Fruit fly (Drosophila melanogaster) whole organism, prepupa: ENCODE data around the gene CG10588.
A peak's percentile ranks its signal among the peaks of the same experiment; 100 is the strongest.

ENCODE experiments used
- Blimp-1 ChIP-seq: fragments of 200-800 bp; sonication (Bioruptor generic); optimal IDR thresholded peaks from 3 replicates; lab custom pipeline; 2017; ENCODE audit warnings: missing biosample characterization, missing genetic modification characterization, mild to moderate bottlenecking, moderate library complexity, missing genetic modification reagents
- CG10669 ChIP-seq: fragments of 200-800 bp; sonication (Bioruptor generic); optimal IDR thresholded peaks from 3 replicates; lab custom pipeline; 2018; ENCODE audit warnings: missing biosample characterization, mild to moderate bottlenecking, missing genetic modification characterization, moderate library complexity
- CG11294 ChIP-seq: fragments of 200-800 bp; sonication (Bioruptor generic); IDR thresholded peaks from 2 replicates; pipeline ENCODE4 v1.3.6; 2022; ENCODE audit warnings: missing biosample characterization, missing genetic modification characterization
- CG11762 ChIP-seq: fragments of 200-800 bp; sonication (Bioruptor generic); optimal IDR thresholded peaks from 3 replicates; lab custom pipeline; 2016; ENCODE audit warnings: missing biosample characterization, missing genetic modification characterization; ENCODE audit not compliant: insufficient read depth
- CG11902 ChIP-seq: fragments of 200-800 bp; sonication (Bioruptor generic); optimal IDR thresholded peaks from 3 replicates; lab custom pipeline; 2016; ENCODE audit warnings: missing biosample characterization, missing genetic modification characterization
- CG1621 ChIP-seq: fragments of 200-800 bp; sonication (Bioruptor generic); optimal IDR thresholded peaks from 3 replicates; lab custom pipeline; 2018; ENCODE audit warnings: missing biosample characterization, mild to moderate bottlenecking, missing genetic modification characterization
- CG16779 ChIP-seq: fragments of 200-800 bp; sonication (Bioruptor generic); optimal IDR thresholded peaks from 3 replicates; lab custom pipeline; 2017; ENCODE audit warnings: missing biosample characterization, mild to moderate bottlenecking, missing genetic modification characterization
- CG31627 ChIP-seq: fragments of 200-800 bp; sonication (Bioruptor generic); optimal IDR thresholded peaks from 3 replicates; lab custom pipeline; 2016; ENCODE audit warnings: missing biosample characterization, missing genetic modification characterization
- CG32006 ChIP-seq: fragments of 200-800 bp; sonication (Bioruptor generic); optimal IDR thresholded peaks from 3 replicates; lab custom pipeline; 2017; ENCODE audit warnings: missing biosample characterization, mild to moderate bottlenecking, missing genetic modification characterization
- CG34406 ChIP-seq: fragments of 200-800 bp; sonication (Bioruptor generic); optimal IDR thresholded peaks from 3 replicates; lab custom pipeline; 2016; ENCODE audit warnings: missing biosample characterization, missing genetic modification characterization
- CG3919 ChIP-seq: fragments of 200-800 bp; sonication (Bioruptor generic); optimal IDR thresholded peaks from 3 replicates; lab custom pipeline; 2016; ENCODE audit warnings: missing biosample characterization, missing genetic modification characterization
- CG4318 ChIP-seq: fragments of 200-800 bp; sonication (Bioruptor generic); optimal IDR thresholded peaks from 3 replicates; lab custom pipeline; 2017; ENCODE audit warnings: missing biosample characterization, mild to moderate bottlenecking, missing genetic modification characterization
- CG6276 ChIP-seq: fragments of 200-800 bp; sonication (Bioruptor generic); optimal IDR thresholded peaks from 2 replicates; lab custom pipeline; 2017; ENCODE audit warnings: missing biosample characterization, mild to moderate bottlenecking, missing genetic modification characterization
- CG6792 ChIP-seq: fragments of 200-800 bp; sonication (Bioruptor generic); optimal IDR thresholded peaks from 3 replicates; lab custom pipeline; 2016; ENCODE audit warnings: missing biosample characterization, missing genetic modification characterization
- CG6808 ChIP-seq: fragments of 200-800 bp; sonication (Bioruptor generic); optimal IDR thresholded peaks from 3 replicates; lab custom pipeline; 2017; ENCODE audit warnings: missing biosample characterization, missing genetic modification characterization, mild to moderate bottlenecking, moderate library complexity, missing genetic modification reagents
- CG6854 ChIP-seq: fragments of 200-800 bp; sonication (Bioruptor generic); optimal IDR thresholded peaks from 2 replicates; lab custom pipeline; 2017; ENCODE audit warnings: missing biosample characterization, mild to moderate bottlenecking, missing genetic modification characterization
- CG7368 ChIP-seq: fragments of 200-800 bp; sonication (Bioruptor generic); optimal IDR thresholded peaks from 3 replicates; lab custom pipeline; 2016; ENCODE audit warnings: missing biosample characterization, missing genetic modification characterization
- CG8119 ChIP-seq: fragments of 200-800 bp; sonication (Bioruptor generic); IDR thresholded peaks from 3 replicates; pipeline ENCODE4 v1.3.6; 2022; ENCODE audit warnings: missing biosample characterization, missing genetic modification characterization
- CG8319 ChIP-seq: fragments of 200-800 bp; sonication (Bioruptor generic); optimal IDR thresholded peaks from 3 replicates; lab custom pipeline; 2016; ENCODE audit warnings: missing biosample characterization, missing genetic modification characterization
- CG8632 ChIP-seq: fragments of 200-800 bp; sonication (Bioruptor generic); optimal IDR thresholded peaks from 3 replicates; lab custom pipeline; 2016; ENCODE audit warnings: missing biosample characterization, missing genetic modification characterization
- CG9139 ChIP-seq: fragments of 200-800 bp; sonication (Bioruptor generic); optimal IDR thresholded peaks from 3 replicates; lab custom pipeline; 2017; ENCODE audit warnings: missing biosample characterization, mild to moderate bottlenecking, missing genetic modification characterization
- Eip75B ChIP-seq: fragments of 200-800 bp; sonication (Bioruptor generic); optimal IDR thresholded peaks from 3 replicates; lab custom pipeline; 2016; ENCODE audit warnings: missing biosample characterization, missing genetic modification characterization
- Eip78C ChIP-seq: fragments of 200-800 bp; sonication (Bioruptor generic); peaks from one replicate; lab custom pipeline; 2016; ENCODE audit warnings: missing biosample characterization, missing genetic modification characterization
- Ets96B ChIP-seq: fragments of 200-800 bp; optimal IDR thresholded peaks from 2 replicates; lab custom pipeline; 2019; ENCODE audit warnings: missing biosample characterization, mild to moderate bottlenecking, missing genetic modification characterization, moderate library complexity
- Gug ChIP-seq: fragments of 200-800 bp; sonication (Bioruptor generic); IDR thresholded peaks from 2 replicates; pipeline ENCODE4 v1.3.6; 2022; ENCODE audit warnings: missing biosample characterization, missing genetic modification characterization
- Hr38 ChIP-seq: sonication (Bioruptor generic); optimal IDR thresholded peaks from 2 replicates; lab custom pipeline; 2016; ENCODE audit warnings: missing biosample characterization, missing genetic modification characterization
- Hr39 ChIP-seq: fragments of 200-800 bp; sonication (Bioruptor generic); optimal IDR thresholded peaks from 2 replicates; lab custom pipeline; 2016; ENCODE audit warnings: missing biosample characterization, missing genetic modification characterization
- Hr4 ChIP-seq: fragments of 200-800 bp; sonication (Bioruptor generic); optimal IDR thresholded peaks from 3 replicates; lab custom pipeline; 2016; ENCODE audit warnings: missing biosample characterization, missing genetic modification characterization
- Lpt ChIP-seq: fragments of 200-800 bp; sonication (Bioruptor generic); optimal IDR thresholded peaks from 3 replicates; lab custom pipeline; 2016; ENCODE audit warnings: missing biosample characterization, missing genetic modification characterization
- Smox ChIP-seq: fragments of 200-800 bp; sonication (Bioruptor generic); optimal IDR thresholded peaks from 3 replicates; lab custom pipeline; 2016; ENCODE audit warnings: missing biosample characterization, missing genetic modification characterization
- Sox102F ChIP-seq: fragments of 200-800 bp; sonication (Bioruptor generic); optimal IDR thresholded peaks from 2 replicates; lab custom pipeline; 2016; ENCODE audit warnings: missing biosample characterization, mild to moderate bottlenecking, missing genetic modification characterization
- Sox15 ChIP-seq: fragments of 200-800 bp; sonication (Bioruptor generic); optimal IDR thresholded peaks from 3 replicates; lab custom pipeline; 2016; ENCODE audit warnings: missing biosample characterization, missing genetic modification characterization
- cyc ChIP-seq: fragments of 200-800 bp; sonication (Bioruptor generic); optimal IDR thresholded peaks from 3 replicates; lab custom pipeline; 2016; ENCODE audit warnings: missing biosample characterization, missing genetic modification characterization
- dsx ChIP-seq: fragments of 200-800 bp; optimal IDR thresholded peaks from 3 replicates; lab custom pipeline; 2019; ENCODE audit warnings: missing biosample characterization, mild to moderate bottlenecking, missing genetic modification characterization, moderate library complexity; ENCODE audit not compliant: poor library complexity, severe bottlenecking
- esn ChIP-seq: fragments of 200-800 bp; sonication (Bioruptor generic); optimal IDR thresholded peaks from 2 replicates; lab custom pipeline; 2016; ENCODE audit warnings: missing biosample characterization, mild to moderate bottlenecking, missing genetic modification characterization, moderate library complexity
- fd59A ChIP-seq: fragments of 200-800 bp; sonication (Bioruptor generic); optimal IDR thresholded peaks from 2 replicates; lab custom pipeline; 2017; ENCODE audit warnings: missing biosample characterization, mild to moderate bottlenecking, missing genetic modification characterization, missing genetic modification reagents
- fd85E ChIP-seq: fragments of 200-800 bp; sonication (Bioruptor generic); optimal IDR thresholded peaks from 3 replicates; lab custom pipeline; 2016; ENCODE audit warnings: missing biosample characterization, missing genetic modification characterization
- fkh ChIP-seq: fragments of 200-800 bp; sonication (Bioruptor generic); optimal IDR thresholded peaks from 3 replicates; lab custom pipeline; 2017; ENCODE audit warnings: missing biosample characterization, mild to moderate bottlenecking, missing genetic modification characterization, moderate library complexity
- lz ChIP-seq: fragments of 200-800 bp; sonication (Bioruptor generic); optimal IDR thresholded peaks from 3 replicates; lab custom pipeline; 2016; ENCODE audit warnings: missing biosample characterization, missing genetic modification characterization
- net ChIP-seq: fragments of 200-800 bp; sonication (Bioruptor generic); optimal IDR thresholded peaks from 3 replicates; lab custom pipeline; 2016; ENCODE audit warnings: missing biosample characterization, missing genetic modification characterization
- pdm3 ChIP-seq: fragments of 200-800 bp; sonication (Bioruptor generic); optimal IDR thresholded peaks from 3 replicates; lab custom pipeline; 2016; ENCODE audit warnings: missing biosample characterization, missing genetic modification characterization
- salr ChIP-seq, 2 experiments: fragments of 200-800 bp; sonication (Bioruptor generic); optimal IDR thresholded peaks; 3 replicates each; lab custom pipeline; 2016 to 2018; ENCODE audit warnings: missing biosample characterization in 2 of 2, missing genetic modification characterization in 2 of 2, mild to moderate bottlenecking in 1 of 2
- ss ChIP-seq, 2 experiments: fragments of 200-800 bp; sonication (Bioruptor generic); optimal IDR thresholded peaks; 2 replicates in 1 of 2; 3 replicates in 1 of 2; lab custom pipeline; 2017 to 2018; ENCODE audit warnings: mild to moderate bottlenecking in 2 of 2, missing biosample characterization in 2 of 2, missing genetic modification characterization in 2 of 2, moderate library complexity in 1 of 2
- svp ChIP-seq: fragments of 200-800 bp; sonication (Bioruptor generic); peaks from one replicate; lab custom pipeline; 2016; ENCODE audit warnings: missing biosample characterization, missing genetic modification characterization

Gene CG10588

DNA sequence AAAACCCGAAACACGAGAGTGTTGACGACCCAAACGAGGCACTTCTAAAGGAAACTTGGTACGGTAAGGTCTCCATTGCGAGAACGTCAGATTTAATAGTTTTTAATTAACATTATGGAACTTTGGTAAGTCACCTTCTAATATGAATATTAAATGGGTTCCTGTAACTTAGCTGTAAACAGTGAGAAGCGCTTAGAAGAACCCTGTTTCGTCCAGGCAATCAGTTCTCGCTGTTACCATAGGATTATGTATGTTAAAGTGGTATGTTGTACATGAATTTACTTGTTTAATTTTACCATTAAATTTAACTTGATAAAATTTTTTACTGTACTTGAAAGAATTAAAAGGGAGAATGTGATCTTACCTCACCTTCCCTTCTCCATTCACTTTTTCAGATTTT is 34.9 kb upstream of the CG10588 start:
- TF ChIP-seq fd85E = no peak
- TF ChIP-seq Eip78C (GFP tag; lab: Kevin White, UChicago) = peak; percentile 49
- TF ChIP-seq Hr39 (GFP tag; lab: Kevin White, UChicago) = peak; percentile 5
- peak; percentile 5 for TF ChIP-seq CG31627 (GFP tag; lab: Kevin White, UChicago)

dm6 chr3L:20922279-20922830 is 34.4 kb upstream of the CG10588 start:
- no peak for TF ChIP-seq lz
- TF ChIP-seq CG4318 (GFP tag; lab: Kevin White, UChicago) = no peak
- TF ChIP-seq Sox102F (GFP tag; lab: Kevin White, UChicago) = peak; percentile 3
- peak; percentile 92 for TF ChIP-seq fkh (GFP tag; lab: Kevin White, UChicago)
- no peak for TF ChIP-seq Hr38 (GFP tag; lab: Kevin White, UChicago)
- no peak for TF ChIP-seq esn (GFP tag; lab: Kevin White, UChicago)
- no peak for TF ChIP-seq CG34406 (GFP tag; lab: Kevin White, UChicago)
- peak; percentile 75 for TF ChIP-seq CG6854 (GFP tag; lab: Kevin White, UChicago)
- TF ChIP-seq CG1621 (tag; lab: Kevin White, UChicago) = peak; percentile 8
- peak; percentile 63 for TF ChIP-seq svp
- TF ChIP-seq Eip78C (GFP tag; lab: Kevin White, UChicago) = peak; percentile 39
- peak in 1 of 2 experiments; percentile 40 for TF ChIP-seq ss (GFP tag; optimal IDR thresholded peaks at IDR 0.05; lab: Kevin White, UChicago)
- TF ChIP-seq, all 60 proteins: peak for 7

DNA sequence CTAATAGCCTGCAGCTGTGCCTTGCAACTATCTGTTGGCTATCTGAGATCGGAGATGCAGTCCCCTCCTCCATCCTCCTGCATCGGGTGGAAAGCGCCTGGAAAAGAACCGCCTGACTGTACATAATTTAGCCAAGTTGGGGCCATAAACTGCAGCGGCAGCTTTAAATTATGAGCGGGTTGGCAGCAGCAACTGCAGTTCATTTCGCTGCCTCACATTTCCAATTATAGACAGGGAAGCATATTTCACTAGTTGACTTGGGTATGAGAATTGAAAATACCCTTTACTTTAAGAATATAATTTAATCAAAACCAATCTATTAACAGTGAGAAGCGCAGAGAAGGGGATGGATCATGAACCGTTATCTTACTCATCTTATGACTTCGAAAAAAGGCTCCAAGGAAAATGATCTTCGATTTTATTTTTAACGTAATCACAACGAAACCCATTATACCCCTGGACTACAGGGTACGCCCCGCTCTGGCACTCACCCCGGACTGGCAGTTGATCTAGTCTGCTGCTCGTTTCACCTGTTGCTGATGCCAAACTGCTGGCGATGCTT is 33.6 kb upstream of the CG10588 start:
- TF ChIP-seq CG1621 (tag; lab: Kevin White, UChicago) = peak; percentile 75
- peak; percentile 43 for TF ChIP-seq esn (GFP tag; lab: Kevin White, UChicago)
- TF ChIP-seq Blimp-1 (GFP tag; lab: Kevin White, UChicago) = no peak
- peak; percentile 85 for TF ChIP-seq dsx (GFP tag; lab: Kevin White, UChicago)
- TF ChIP-seq CG34406 (GFP tag; lab: Kevin White, UChicago) = peak; percentile 47
- peak; percentile 55 for TF ChIP-seq CG7368 (GFP tag; lab: Kevin White, UChicago)
- peak; percentile 82 for TF ChIP-seq pdm3 (GFP tag; lab: Kevin White, UChicago)
- TF ChIP-seq lz = peak; percentile 40
- TF ChIP-seq CG32006 (GFP tag; lab: Kevin White, UChicago) = peak; percentile 91
- TF ChIP-seq CG10669 (GFP tag; lab: Kevin White, UChicago) = peak; percentile 86
- TF ChIP-seq Hr4 = peak; percentile 84
- TF ChIP-seq net (GFP tag; lab: Kevin White, UChicago) = peak; percentile 72
- TF ChIP-seq CG6276 (GFP tag; lab: Kevin White, UChicago) = peak; percentile 81
- TF ChIP-seq Eip75B (GFP tag; lab: Kevin White, UChicago) = peak; percentile 79
- TF ChIP-seq CG6808 (GFP tag; lab: Kevin White, UChicago) = peak; percentile 87
- no peak for TF ChIP-seq fd85E
- TF ChIP-seq CG8632 (GFP tag; lab: Kevin White, UChicago) = peak; percentile 65
- TF ChIP-seq CG8119 = peak; percentile 89
- peak; percentile 56 for TF ChIP-seq Gug (GFP tag; lab: Robert Waterston, UW)
- TF ChIP-seq CG8319 (GFP tag; lab: Kevin White, UChicago) = peak; percentile 59
- TF ChIP-seq Ets96B (tag; lab: Kevin White, UChicago) = peak; percentile 92
- no peak for TF ChIP-seq Hr38 (GFP tag; lab: Kevin White, UChicago)
- peak; percentile 42 for TF ChIP-seq CG31627 (GFP tag; lab: Kevin White, UChicago)
- peak; percentile 83 for TF ChIP-seq fd59A (GFP tag; lab: Kevin White, UChicago)
- TF ChIP-seq CG11762 (GFP tag; lab: Kevin White, UChicago) = peak; percentile 67
- peak; percentile 88 for TF ChIP-seq CG3919 (GFP tag; lab: Kevin White, UChicago)
- peak; percentile 76 for TF ChIP-seq CG6792 (GFP tag; lab: Kevin White, UChicago)
- peak; percentile 16 for TF ChIP-seq CG11902
- peak; percentile 79 to 81 for TF ChIP-seq salr (GFP tag; optimal IDR thresholded peaks at IDR 0.05; lab: Kevin White, UChicago)
- TF ChIP-seq cyc = peak; percentile 40
- TF ChIP-seq CG9139 (GFP tag; lab: Kevin White, UChicago) = peak; percentile 70
- peak; percentile 76 for TF ChIP-seq CG4318 (GFP tag; lab: Kevin White, UChicago)
- TF ChIP-seq Smox (GFP tag; lab: Kevin White, UChicago) = peak; percentile 3
- TF ChIP-seq Sox102F (GFP tag; lab: Kevin White, UChicago) = peak; percentile 43
- peak; percentile 55 for TF ChIP-seq CG16779 (tag; lab: Kevin White, UChicago)
- TF ChIP-seq Sox15 (GFP tag; lab: Kevin White, UChicago) = peak; percentile 20
- TF ChIP-seq Lpt (GFP tag; lab: Kevin White, UChicago) = peak; percentile 81
- TF ChIP-seq Hr39 (GFP tag; lab: Kevin White, UChicago) = peak; percentile 48
- TF ChIP-seq CG11294 (GFP tag; lab: Robert Waterston, UW) = peak; percentile 51; the same call in 1 of the 2 replicates
